Fruit fly (Drosophila melanogaster) S2 (cell line): ENCODE measurements around the gene CG15330.

Experiments
- CG8478 ChIP-seq: fragments of >200 bp; optimal IDR thresholded peaks from 2 replicates; lab custom pipeline; 2018
- CTCF ChIP-seq, 2 experiments: fragments of >200 bp; optimal IDR thresholded peaks; 2 replicates each; lab custom pipeline; 2018

DNA sequence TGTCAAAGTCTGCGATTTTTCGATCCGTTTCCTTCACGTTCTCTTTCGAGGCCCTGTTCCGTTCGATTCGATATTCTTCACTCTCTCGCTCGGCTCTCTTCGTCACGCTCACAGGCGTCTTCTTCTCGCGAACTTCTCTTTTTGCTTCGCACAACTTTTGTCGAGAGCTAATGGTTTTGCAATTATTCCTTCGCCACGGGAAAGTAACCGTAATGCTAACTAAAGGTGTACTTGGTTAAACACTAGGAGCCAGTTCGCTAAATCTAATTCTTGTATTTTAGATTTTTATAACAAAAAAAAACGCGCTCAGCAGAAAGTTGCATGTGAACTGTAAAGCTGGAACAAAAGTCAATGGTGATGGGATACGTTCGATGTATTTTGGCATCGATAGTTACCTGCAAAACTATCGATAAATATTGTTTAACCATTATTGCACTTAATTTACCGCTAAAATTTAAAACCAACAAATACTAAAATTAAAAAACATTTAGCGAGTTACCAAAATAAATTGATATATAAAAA lies 24.8 kb upstream of the CG15330 start, which contains the start of gene mahe:
- no peak for TF ChIP-seq CTCF (optimal IDR thresholded peaks at IDR 0.05; lab: Kevin White, UChicago)
- TF ChIP-seq CG8478 (lab: Kevin White, UChicago), result no peak
